Fruit fly (Drosophila melanogaster) whole organism, embryonic: Measurements from ENCODE around the gene CG15916.

Source experiments
- ATbp ChIP-seq: fragments of 200-800 bp; sonication (Bioruptor generic); optimal IDR thresholded peaks from 2 replicates; lab custom pipeline; 2017; ENCODE audit warnings: missing biosample characterization, mild to moderate bottlenecking, missing genetic modification characterization, missing genetic modification reagents
- Bdp1 ChIP-seq: fragments of 200-800 bp; sonication (Bioruptor generic); optimal IDR thresholded peaks from 3 replicates; lab custom pipeline; 2016; ENCODE audit warnings: missing biosample characterization, missing genetic modification characterization
- CG10267 ChIP-seq: fragments of 200-800 bp; sonication (Bioruptor generic); optimal IDR thresholded peaks from 2 replicates; lab custom pipeline; 2018; ENCODE audit warnings: missing biosample characterization, mild to moderate bottlenecking, missing genetic modification characterization, moderate library complexity
- CG11696 ChIP-seq: fragments of 200-800 bp; sonication (Bioruptor generic); IDR thresholded peaks from 2 replicates; pipeline ENCODE4 v1.3.6; 2022; ENCODE audit warnings: missing biosample characterization, missing genetic modification characterization
- CG14710 ChIP-seq: fragments of 200-800 bp; sonication (Bioruptor generic); optimal IDR thresholded peaks from 3 replicates; lab custom pipeline; 2019; ENCODE audit warnings: missing biosample characterization, mild to moderate bottlenecking, missing genetic modification characterization, moderate library complexity
- CG14860 ChIP-seq: fragments of 200-800 bp; sonication (Bioruptor generic); IDR thresholded peaks from 3 replicates; pipeline ENCODE4 v1.3.6; 2022; ENCODE audit warnings: missing biosample characterization, missing genetic modification characterization; ENCODE audit not compliant: partially characterized antibody
- CG16863 ChIP-seq: fragments of 200-800 bp; sonication (Bioruptor generic); optimal IDR thresholded peaks from 3 replicates; lab custom pipeline; 2016; ENCODE audit warnings: missing biosample characterization, missing genetic modification characterization
- CG17829 ChIP-seq: fragments of 200-800 bp; optimal IDR thresholded peaks from 2 replicates; lab custom pipeline; 2019; ENCODE audit warnings: missing biosample characterization, mild to moderate bottlenecking, missing genetic modification characterization, moderate library complexity
- CG1792 ChIP-seq: fragments of 200-800 bp; sonication (Bioruptor generic); optimal IDR thresholded peaks from 2 replicates; lab custom pipeline; 2016; ENCODE audit warnings: missing biosample characterization, missing genetic modification characterization
- CG18599 ChIP-seq: fragments of 200-800 bp; sonication (Bioruptor generic); optimal IDR thresholded peaks from 3 replicates; lab custom pipeline; 2017; ENCODE audit warnings: missing biosample characterization, missing genetic modification characterization, mild to moderate bottlenecking, moderate library complexity, missing genetic modification reagents
- CG18619 ChIP-seq: fragments of 200-800 bp; sonication (Bioruptor generic); optimal IDR thresholded peaks from 3 replicates; lab custom pipeline; 2017; ENCODE audit warnings: missing biosample characterization, mild to moderate bottlenecking, missing genetic modification characterization
- CG31441 ChIP-seq: fragments of 200-800 bp; sonication (Bioruptor generic); IDR thresholded peaks from 2 replicates; pipeline ENCODE4 v1.3.6; 2022; ENCODE audit warnings: missing biosample characterization, missing genetic modification characterization
- CG4617 ChIP-seq: fragments of 200-800 bp; sonication (Bioruptor generic); optimal IDR thresholded peaks from 3 replicates; lab custom pipeline; 2016; ENCODE audit warnings: missing biosample characterization, missing genetic modification characterization, borderline replicate concordance
- CG8281 ChIP-seq: fragments of 200-800 bp; sonication (Bioruptor generic); optimal IDR thresholded peaks from 2 replicates; lab custom pipeline; 2018; ENCODE audit warnings: missing biosample characterization, mild to moderate bottlenecking, missing genetic modification characterization, moderate library complexity
- CG8765 ChIP-seq: fragments of 200-800 bp; sonication (Bioruptor generic); IDR thresholded peaks from 2 replicates; pipeline ENCODE4 v1.3.6; 2022; ENCODE audit warnings: missing biosample characterization, missing genetic modification characterization
- CG8924 ChIP-seq: fragments of 200-800 bp; optimal IDR thresholded peaks from 3 replicates; lab custom pipeline; 2019; ENCODE audit warnings: missing biosample characterization, mild to moderate bottlenecking, missing genetic modification characterization, moderate library complexity
- CG9817 ChIP-seq: fragments of 200-800 bp; sonication (Bioruptor generic); optimal IDR thresholded peaks from 2 replicates; lab custom pipeline; 2018; ENCODE audit warnings: missing biosample characterization, mild to moderate bottlenecking, missing genetic modification characterization, moderate library complexity
- Dad ChIP-seq: fragments of 200-800 bp; sonication (Bioruptor generic); optimal IDR thresholded peaks from 3 replicates; lab custom pipeline; 2016; ENCODE audit warnings: missing biosample characterization, missing genetic modification characterization
- Doc2 ChIP-seq: fragments of 200-800 bp; sonication (Bioruptor generic); IDR thresholded peaks from 2 replicates; pipeline ENCODE4 v1.3.6; 2022; ENCODE audit warnings: missing biosample characterization, missing genetic modification characterization
- Dref ChIP-seq: fragments of 200-800 bp; sonication (Bioruptor generic); IDR thresholded peaks from 2 replicates; pipeline ENCODE4 v1.3.6; 2022; ENCODE audit warnings: missing biosample characterization, missing genetic modification characterization
- Drgx ChIP-seq: fragments of 200-800 bp; sonication (Bioruptor generic); IDR thresholded peaks from 2 replicates; pipeline ENCODE4 v1.3.6; 2022; ENCODE audit warnings: missing biosample characterization, missing genetic modification characterization
- Elba2 ChIP-seq: fragments of 200-800 bp; sonication (Bioruptor generic); optimal IDR thresholded peaks from 3 replicates; lab custom pipeline; 2016; ENCODE audit warnings: missing biosample characterization, missing genetic modification characterization
- Hmx ChIP-seq: fragments of 200-800 bp; sonication (Bioruptor generic); optimal IDR thresholded peaks from 2 replicates; lab custom pipeline; 2016; ENCODE audit warnings: missing biosample characterization, missing genetic modification characterization
- Hr39 ChIP-seq: fragments of >200 bp; optimal IDR thresholded peaks from 2 replicates; lab custom pipeline; 2017
- Hr51 ChIP-seq, 2 experiments: fragments of 200-800 bp; sonication (Bioruptor generic); optimal IDR thresholded peaks; 2 replicates in 1 of 2; 3 replicates in 1 of 2; lab custom pipeline; 2016 to 2018; ENCODE audit warnings: missing biosample characterization in 2 of 2, missing genetic modification characterization in 2 of 2, mild to moderate bottlenecking in 1 of 2, moderate library complexity in 1 of 2
- MESR4 ChIP-seq: fragments of 200-800 bp; sonication (Bioruptor generic); optimal IDR thresholded peaks from 2 replicates; lab custom pipeline; 2018; ENCODE audit warnings: missing biosample characterization, mild to moderate bottlenecking, missing genetic modification characterization, moderate library complexity
- Myb ChIP-seq: fragments of 200-800 bp; sonication (Bioruptor generic); optimal IDR thresholded peaks from 2 replicates; lab custom pipeline; 2016; ENCODE audit warnings: missing biosample characterization, missing genetic modification characterization
- NC2β ChIP-seq: fragments of 200-800 bp; sonication (Bioruptor generic); optimal IDR thresholded peaks from 2 replicates; lab custom pipeline; 2016; ENCODE audit warnings: missing biosample characterization, missing genetic modification characterization
- Nf-YA ChIP-seq: fragments of 200-800 bp; sonication (Bioruptor generic); IDR thresholded peaks from 2 replicates; pipeline ENCODE4 v1.3.6; 2022; ENCODE audit warnings: missing biosample characterization, missing genetic modification characterization
- Nf-YC ChIP-seq: fragments of 200-800 bp; optimal IDR thresholded peaks from 3 replicates; lab custom pipeline; 2019; ENCODE audit warnings: missing biosample characterization, mild to moderate bottlenecking, missing genetic modification characterization, moderate library complexity
- Opbp ChIP-seq: fragments of 200-800 bp; sonication (Bioruptor generic); IDR thresholded peaks from 3 replicates; pipeline ENCODE4 v1.3.6; 2022; ENCODE audit warnings: missing biosample characterization, missing genetic modification characterization; ENCODE audit not compliant: partially characterized antibody
- Sry-δ ChIP-seq: fragments of 200-800 bp; sonication (Bioruptor generic); optimal IDR thresholded peaks from 2 replicates; lab custom pipeline; 2016; ENCODE audit warnings: missing biosample characterization, missing genetic modification characterization
- Tbp ChIP-seq: fragments of >200 bp; optimal IDR thresholded peaks from 2 replicates; lab custom pipeline; 2018; ENCODE audit warnings: missing biosample characterization, missing genetic modification characterization
- ac ChIP-seq: fragments of 200-800 bp; sonication (Bioruptor generic); optimal IDR thresholded peaks from 3 replicates; lab custom pipeline; 2017; ENCODE audit warnings: missing biosample characterization, mild to moderate bottlenecking, missing genetic modification characterization
- amos ChIP-seq: fragments of 200-800 bp; sonication (Bioruptor generic); IDR thresholded peaks from 2 replicates; pipeline ENCODE4 v1.3.6; 2022; ENCODE audit warnings: missing biosample characterization, missing genetic modification characterization; ENCODE audit not compliant: partially characterized antibody
- bbx ChIP-seq: fragments of 200-800 bp; sonication (Bioruptor generic); IDR thresholded peaks from 2 replicates; pipeline ENCODE4 v1.3.6; 2022; ENCODE audit warnings: missing biosample characterization, missing genetic modification characterization; ENCODE audit not compliant: partially characterized antibody
- bcd ChIP-seq: fragments of 200-800 bp; sonication (Bioruptor generic); optimal IDR thresholded peaks from 2 replicates; lab custom pipeline; 2017; ENCODE audit warnings: missing biosample characterization, mild to moderate bottlenecking, missing genetic modification characterization
- ci ChIP-seq: fragments of 200-800 bp; sonication (Bioruptor generic); IDR thresholded peaks from 3 replicates; pipeline ENCODE4 v1.3.6; 2022; ENCODE audit warnings: missing biosample characterization, missing genetic modification characterization
- exex ChIP-seq: fragments of 200-800 bp; sonication (Bioruptor generic); optimal IDR thresholded peaks from 4 replicates; lab custom pipeline; 2018; ENCODE audit warnings: missing biosample characterization, mild to moderate bottlenecking, missing genetic modification characterization, moderate library complexity
- grau ChIP-seq: fragments of 200-800 bp; optimal IDR thresholded peaks from 3 replicates; lab custom pipeline; 2019; ENCODE audit warnings: missing biosample characterization, mild to moderate bottlenecking, missing genetic modification characterization, moderate library complexity
- hbn ChIP-seq: fragments of 200-800 bp; sonication (Bioruptor generic); IDR thresholded peaks from 2 replicates; pipeline ENCODE4 v1.3.6; 2022; ENCODE audit warnings: missing biosample characterization, missing genetic modification characterization; ENCODE audit not compliant: partially characterized antibody
- luna ChIP-seq: fragments of 200-800 bp; sonication (Bioruptor generic); optimal IDR thresholded peaks from 2 replicates; lab custom pipeline; 2016; ENCODE audit warnings: missing biosample characterization, missing genetic modification characterization
- peb ChIP-seq: fragments of 200-800 bp; sonication (Bioruptor generic); IDR thresholded peaks from 2 replicates; pipeline ENCODE4 v1.3.6; 2022; ENCODE audit warnings: missing biosample characterization, missing genetic modification characterization
- pfk ChIP-seq: fragments of 200-800 bp; sonication (Bioruptor generic); optimal IDR thresholded peaks from 2 replicates; lab custom pipeline; 2018; ENCODE audit warnings: missing biosample characterization, mild to moderate bottlenecking, missing genetic modification characterization, moderate library complexity
- pho ChIP-seq: fragments of 200-800 bp; sonication (Bioruptor generic); optimal IDR thresholded peaks from 2 replicates; lab custom pipeline; 2016; ENCODE audit warnings: missing biosample characterization, missing genetic modification characterization
- sob ChIP-seq: fragments of 200-800 bp; sonication (Bioruptor generic); IDR thresholded peaks from 2 replicates; pipeline ENCODE4 v1.3.6; 2022; ENCODE audit warnings: missing biosample characterization, missing genetic modification characterization
- ttk ChIP-seq: fragments of 200-800 bp; sonication (Bioruptor generic); IDR thresholded peaks from 2 replicates; pipeline ENCODE4 v2.1.2; 2022; ENCODE audit warnings: missing biosample characterization, missing genetic modification characterization
- vfl ChIP-seq: fragments of 200-800 bp; sonication (Bioruptor generic); optimal IDR thresholded peaks from 2 replicates; lab custom pipeline; 2016; ENCODE audit warnings: missing biosample characterization, missing genetic modification characterization
- zfh1 ChIP-seq: fragments of 200-800 bp; sonication (Bioruptor generic); IDR thresholded peaks from 3 replicates; pipeline ENCODE4 v1.3.6; 2022; ENCODE audit warnings: missing biosample characterization, missing genetic modification characterization
- zfh2 ChIP-seq: fragments of 200-800 bp; sonication (Bioruptor generic); optimal IDR thresholded peaks from 2 replicates; lab custom pipeline; 2016; ENCODE audit warnings: missing biosample characterization, missing genetic modification characterization

Gene CG15916

DNA sequence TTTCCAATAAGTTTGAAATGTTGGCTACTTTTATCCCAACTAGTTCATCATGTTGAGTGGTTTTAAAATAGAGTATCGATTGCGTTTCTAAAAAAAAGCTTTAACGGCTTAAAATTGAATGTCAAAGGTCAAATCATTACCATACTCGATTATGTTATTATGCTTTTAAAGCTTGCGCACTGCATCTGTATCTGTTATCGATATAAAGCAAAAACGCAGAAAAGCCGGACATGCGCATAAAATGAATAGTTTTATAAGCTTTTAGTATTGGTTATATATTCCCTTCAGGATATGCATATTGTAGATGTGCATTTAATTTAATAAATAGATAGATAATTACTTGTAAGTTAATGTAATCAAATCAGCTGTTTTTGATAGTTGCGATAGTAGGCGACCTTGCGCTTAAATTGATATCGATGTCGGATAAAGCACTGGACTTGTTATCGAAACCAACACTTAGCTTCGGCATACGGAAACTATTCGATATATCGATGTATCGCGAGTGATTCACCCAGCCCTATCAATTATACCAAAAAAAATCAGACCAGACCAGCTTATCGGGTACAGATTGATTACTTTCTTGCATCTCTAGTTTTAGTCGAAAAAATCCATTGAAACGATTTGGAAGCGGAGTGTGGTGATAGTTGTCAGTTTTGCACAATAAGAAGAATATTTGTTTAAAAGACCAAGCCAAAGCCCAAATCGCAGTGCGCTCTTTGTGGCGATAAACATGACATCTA is 1.4 kb downstream of the CG15916 start, which contains the start of gene shi (continued):
- peak; percentile 86 for TF ChIP-seq exex (tag; lab: Kevin White, UChicago)
- no peak for TF ChIP-seq Hr39 (lab: Kevin White, UChicago)
- TF ChIP-seq CG4617 (GFP tag; lab: Kevin White, UChicago), result peak; percentile 3
- TF ChIP-seq CG14710, result peak; percentile 60
- TF ChIP-seq sob (GFP tag; lab: Robert Waterston, UW), result peak; percentile 35; the same call in 1 of the 2 replicates
- TF ChIP-seq Nf-YA, result 0 out of 2 replicates have a peak, but pooled peaks have one; percentile 18
- no peak for TF ChIP-seq CG18619
- no peak for TF ChIP-seq Drgx (GFP tag; lab: Robert Waterston, UW)
- peak; percentile 55 for TF ChIP-seq Myb (GFP tag; lab: Kevin White, UChicago)
- peak; percentile 14 for TF ChIP-seq Dad
- TF ChIP-seq CG8924, result peak; percentile 56
- no peak for TF ChIP-seq ac (GFP tag; lab: Kevin White, UChicago)
- peak; percentile 37 for TF ChIP-seq CG17829 (tag; lab: Kevin White, UChicago)
- peak; percentile 58; the same call in 2 of the 3 replicates for TF ChIP-seq ci (GFP tag; lab: Robert Waterston, UW)
- TF ChIP-seq luna (GFP tag; lab: Kevin White, UChicago), result no peak
- peak; percentile 99 for TF ChIP-seq bbx
- peak; percentile 96 for TF ChIP-seq hbn
- TF ChIP-seq Sry-δ (GFP tag; lab: Kevin White, UChicago), result peak; percentile 94
- peak; percentile 67 for TF ChIP-seq pfk
- peak; percentile 98 for TF ChIP-seq Opbp
- TF ChIP-seq MESR4, result peak; percentile 72
- peak; percentile 13 for TF ChIP-seq zfh2 (GFP tag; lab: Kevin White, UChicago)
- TF ChIP-seq grau (tag; lab: Kevin White, UChicago), result no peak
- no peak for TF ChIP-seq vfl (GFP tag; lab: Kevin White, UChicago)
- peak; percentile 70 for TF ChIP-seq CG10267 (tag; lab: Kevin White, UChicago)
- TF ChIP-seq amos (GFP tag; lab: Robert Waterston, UW), result peak; percentile 99
- no peak for TF ChIP-seq CG9817 (tag; lab: Kevin White, UChicago)
- TF ChIP-seq NC2β (GFP tag; lab: Kevin White, UChicago), result no peak
- no peak for TF ChIP-seq Tbp
- peak; percentile 29 for TF ChIP-seq CG18599 (GFP tag; lab: Kevin White, UChicago)
- TF ChIP-seq CG1792 (GFP tag; lab: Kevin White, UChicago), result no peak
- TF ChIP-seq CG16863 (GFP tag; lab: Kevin White, UChicago), result no peak
- TF ChIP-seq peb (GFP tag; lab: Robert Waterston, UW), result no peak
- peak; percentile 96 for TF ChIP-seq Dref (GFP tag; lab: Robert Waterston, UW)
- TF ChIP-seq CG14860 (GFP tag; lab: Robert Waterston, UW), result peak; percentile 97
- peak; percentile 65 for TF ChIP-seq Elba2
- TF ChIP-seq Hr51 (GFP tag; optimal IDR thresholded peaks at IDR 0.05; lab: Kevin White, UChicago), result peak in 1 of 2 experiments; percentile 53
- TF ChIP-seq Doc2, result no peak
- TF ChIP-seq Bdp1 (GFP tag; lab: Kevin White, UChicago), result no peak
- no peak for TF ChIP-seq CG8281 (tag; lab: Kevin White, UChicago)
- peak; percentile 3 for TF ChIP-seq bcd (GFP tag; lab: Kevin White, UChicago)
- TF ChIP-seq ATbp (GFP tag; lab: Kevin White, UChicago), result no peak
- no peak for TF ChIP-seq Hmx (GFP tag; lab: Kevin White, UChicago)
- TF ChIP-seq CG11696, result no peak
- TF ChIP-seq CG8765 (GFP tag; lab: Robert Waterston, UW), result no peak
- peak; percentile 33 for TF ChIP-seq pho (GFP tag; lab: Kevin White, UChicago)
- no peak for TF ChIP-seq CG31441 (GFP tag; lab: Robert Waterston, UW)
- TF ChIP-seq zfh1 (GFP tag; lab: Robert Waterston, UW), result no peak
- no peak for TF ChIP-seq ttk (GFP tag; lab: Robert Waterston, UW)
- peak; percentile 42 for TF ChIP-seq Nf-YC (tag; lab: Kevin White, UChicago)
